Fruit fly (Drosophila melanogaster) whole organism: ENCODE measurements around the gene CG31974.
A peak's percentile ranks its signal among the peaks of the same experiment; 100 is the strongest.

ENCODE experiments used
- CG8478 ChIP-seq: fragments of >200 bp; optimal IDR thresholded peaks from 2 replicates; lab custom pipeline; 2018; ENCODE audit warnings: inconsistent platforms
- Dll ChIP-seq: fragments of >200 bp; optimal IDR thresholded peaks from 2 replicates; lab custom pipeline; 2017
- EcR ChIP-seq, 2 experiments: fragments of >200 bp; optimal IDR thresholded peaks; 2 replicates each; lab custom pipeline; 2017; ENCODE audit warnings: missing biosample characterization in 2 of 2, missing genetic modification characterization in 2 of 2, missing genetic modification reagents in 2 of 2
- pan ChIP-seq: fragments of >200 bp; optimal IDR thresholded peaks from 2 replicates; lab custom pipeline; 2017
- psq ChIP-seq: fragments of >200 bp; optimal IDR thresholded peaks from 2 replicates; lab custom pipeline; 2017
- usp ChIP-seq: fragments of >200 bp; optimal IDR thresholded peaks from 2 replicates; lab custom pipeline; 2017; ENCODE audit warnings: missing biosample characterization, missing genetic modification characterization, mixed read lengths

The CG31974 gene

dm6 chr2L:143088-143487 is at the start of gene CG31974, which contains the start of gene CG11454:
CG31974 (minus strand) TSS chr2L:143091.
CG11454 (plus strand) TSS chr2L:143323.
- no peak for TF ChIP-seq Dll (lab: Kevin White, UChicago)
- TF ChIP-seq pan (lab: Kevin White, UChicago) = no peak

dm6 chr2L:182360-183144 is 39.7 kb upstream of the CG31974 start:
- TF ChIP-seq EcR (GFP tag; optimal IDR thresholded peaks at IDR 0.05; lab: Kevin White, UChicago) = no peak
- TF ChIP-seq pan (lab: Kevin White, UChicago) = no peak
- no peak for TF ChIP-seq usp (GFP tag; lab: Kevin White, UChicago)

dm6 chr2L:181020-181419 is 38.1 kb upstream of the CG31974 start:
- TF ChIP-seq Dll (lab: Kevin White, UChicago) (no peak), usp (GFP tag; lab: Kevin White, UChicago) (no peak), psq (lab: Kevin White, UChicago) (no peak), pan (lab: Kevin White, UChicago) (no peak), EcR (GFP tag; optimal IDR thresholded peaks at IDR 0.05; lab: Kevin White, UChicago) (no peak), CG8478 (lab: Kevin White, UChicago) (no peak)

- TF ChIP-seq pan (lab: Kevin White, UChicago) (no peak), EcR (GFP tag; optimal IDR thresholded peaks at IDR 0.05; lab: Kevin White, UChicago) (no peak), CG8478 (lab: Kevin White, UChicago) (no peak), Dll (lab: Kevin White, UChicago) (no peak), usp (GFP tag; lab: Kevin White, UChicago) (no peak), psq (lab: Kevin White, UChicago) (no peak)
Measured at dm6 chr2L:179119-179518, 36.2 kb upstream of the CG31974 start.

dm6 chr2L:175727-176126 is 32.8 kb upstream of the CG31974 start:
- TF ChIP-seq pan (lab: Kevin White, UChicago) (no peak), usp (GFP tag; lab: Kevin White, UChicago) (no peak), Dll (lab: Kevin White, UChicago) (no peak), EcR (GFP tag; optimal IDR thresholded peaks at IDR 0.05; lab: Kevin White, UChicago) (no peak), CG8478 (lab: Kevin White, UChicago) (no peak), psq (lab: Kevin White, UChicago) (no peak)

- no peak for TF ChIP-seq psq (lab: Kevin White, UChicago)
- no peak for TF ChIP-seq CG8478 (lab: Kevin White, UChicago)
- no peak for TF ChIP-seq Dll (lab: Kevin White, UChicago)
- TF ChIP-seq usp (GFP tag; lab: Kevin White, UChicago) = no peak
- no peak for TF ChIP-seq EcR (GFP tag; optimal IDR thresholded peaks at IDR 0.05; lab: Kevin White, UChicago)
- TF ChIP-seq pan (lab: Kevin White, UChicago) = no peak
Measured at dm6 chr2L:171499-172250, 28.8 kb upstream of the CG31974 start.

dm6 chr2L:170383-170782 is 27.5 kb upstream of the CG31974 start:
- no peak for TF ChIP-seq CG8478 (lab: Kevin White, UChicago)
- no peak for TF ChIP-seq psq (lab: Kevin White, UChicago)
- TF ChIP-seq EcR (GFP tag; optimal IDR thresholded peaks at IDR 0.05; lab: Kevin White, UChicago) = no peak
- TF ChIP-seq pan (lab: Kevin White, UChicago) = no peak
- no peak for TF ChIP-seq Dll (lab: Kevin White, UChicago)
- TF ChIP-seq usp (GFP tag; lab: Kevin White, UChicago) = no peak

- TF ChIP-seq psq (lab: Kevin White, UChicago) (no peak), EcR (GFP tag; optimal IDR thresholded peaks at IDR 0.05; lab: Kevin White, UChicago) (peak in 1 of 2 experiments; percentile 7)
Measured at dm6 chr2L:168270-168901, 25.5 kb upstream of the CG31974 start.

- TF ChIP-seq CG8478 (lab: Kevin White, UChicago) = no peak
- TF ChIP-seq psq (lab: Kevin White, UChicago) = no peak
- TF ChIP-seq pan (lab: Kevin White, UChicago) = no peak
- no peak for TF ChIP-seq usp (GFP tag; lab: Kevin White, UChicago)
- no peak for TF ChIP-seq EcR (GFP tag; optimal IDR thresholded peaks at IDR 0.05; lab: Kevin White, UChicago)
- no peak for TF ChIP-seq Dll (lab: Kevin White, UChicago)
Measured at dm6 chr2L:166115-167069, 23.5 kb upstream of the CG31974 start.

dm6 chr2L:165253-165890 is 22.5 kb upstream of the CG31974 start:
- TF ChIP-seq usp (GFP tag; lab: Kevin White, UChicago) (no peak), CG8478 (lab: Kevin White, UChicago) (no peak), psq (lab: Kevin White, UChicago) (no peak), EcR (GFP tag; optimal IDR thresholded peaks at IDR 0.05; lab: Kevin White, UChicago) (no peak), pan (lab: Kevin White, UChicago) (no peak), Dll (lab: Kevin White, UChicago) (no peak)
